Worm (Caenorhabditis elegans): ENCODE measurements around the gene F11D5.1.

ce11 chrX:3362378-3362777 lies 29.5 kb downstream of the F11D5.1 start, which contains the start of gene dhs-26:
- TF ChIP-seq nhr-25 (tag; optimal IDR thresholded peaks at IDR 0.05): no peak
- TF ChIP-seq snpc-4 (tag; optimal IDR thresholded peaks at IDR 0.05): no peak
- no peak for TF ChIP-seq lin-39 (tag; optimal IDR thresholded peaks at IDR 0.05)
- TF ChIP-seq nhr-10 (tag; optimal IDR thresholded peaks at IDR 0.05): no peak
- no peak for TF ChIP-seq nhr-237 (tag; optimal IDR thresholded peaks at IDR 0.05)
- no peak for TF ChIP-seq ztf-4 (tag; optimal IDR thresholded peaks at IDR 0.05)
- TF ChIP-seq skn-1 (tag; optimal IDR thresholded peaks at IDR 0.05): no peak
- TF ChIP-seq zag-1 (tag; optimal IDR thresholded peaks at IDR 0.05): no peak
- no peak for TF ChIP-seq unc-39 (tag; optimal IDR thresholded peaks at IDR 0.05)
- TF ChIP-seq ZK546.5 (tag; optimal IDR thresholded peaks at IDR 0.05): no peak
- TF ChIP-seq unc-62 (GFP tag; optimal IDR thresholded peaks at IDR 0.05): no peak
